Fruit fly (Drosophila melanogaster): ENCODE measurements around the gene vls.
A peak's percentile ranks its signal among the peaks of the same experiment; 100 is the strongest.

Gene vls

DNA sequence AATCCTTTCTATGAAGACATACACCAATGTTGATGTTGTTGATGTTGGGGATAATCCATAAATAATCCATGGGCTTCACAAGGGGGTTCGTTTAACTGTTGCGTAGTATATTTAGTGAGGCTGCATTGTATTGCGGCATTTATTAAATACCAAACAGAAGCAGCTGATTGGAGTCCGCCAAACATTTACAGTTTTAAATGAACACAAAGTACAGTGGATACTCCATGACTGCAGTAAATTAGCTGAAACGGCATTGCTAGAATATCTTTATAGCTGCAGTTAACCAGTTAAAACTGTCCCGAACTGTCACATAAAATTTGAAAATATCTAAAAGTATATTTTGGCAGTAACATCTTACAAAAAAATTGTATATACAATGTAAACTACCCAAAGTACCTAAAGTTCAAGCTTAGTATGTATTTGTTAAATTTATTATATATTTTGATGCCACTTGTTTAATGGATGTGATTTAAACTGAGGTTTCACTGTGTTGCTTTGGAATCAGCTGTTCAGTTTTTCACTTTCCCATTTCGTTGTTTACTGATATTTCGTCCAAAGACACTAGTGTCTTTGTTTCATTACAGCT, 25.7 kb upstream of the vls start, which contains the start of the genes CG10747 and Pyroxd1 (continued):
- TF ChIP-seq ase (GFP tag; IDR thresholded peaks at IDR 0.05) (peak; percentile 91), CG11456 (GFP tag; IDR thresholded peaks at IDR 0.05) (peak; percentile 95), ci (GFP tag; IDR thresholded peaks at IDR 0.05) (peak; percentile 92), toy (GFP tag; IDR thresholded peaks at IDR 0.05) (peak; percentile 84), CG4282 (GFP tag; optimal IDR thresholded peaks at IDR 0.05) (peak; percentile 40), CG33213 (GFP tag; optimal IDR thresholded peaks at IDR 0.05) (peak; percentile 82), trh (GFP tag; optimal IDR thresholded peaks at IDR 0.05) (peak; percentile 92), CG18011 (GFP tag; optimal IDR thresholded peaks at IDR 0.05) (peak; percentile 89), bigmax (GFP tag; optimal IDR thresholded peaks at IDR 0.05) (no peak), zf30C (GFP tag; optimal IDR thresholded peaks at IDR 0.05) (peak; percentile 24), vfl (GFP tag; optimal IDR thresholded peaks at IDR 0.05) (peak; percentile 96), CG9932 (GFP tag; IDR thresholded peaks at IDR 0.05) (peak; percentile 97), CG2120 (GFP tag; optimal IDR thresholded peaks at IDR 0.05) (peak; percentile 99), CG12659 (GFP tag; optimal IDR thresholded peaks at IDR 0.05) (peak; percentile 98), CG4328 (GFP tag; optimal IDR thresholded peaks at IDR 0.05) (peak; percentile 92), ap (GFP tag; IDR thresholded peaks at IDR 0.05) (peak; percentile 90), ken (GFP tag; IDR thresholded peaks at IDR 0.05) (peak; percentile 94), CG13424 (tag; optimal IDR thresholded peaks at IDR 0.05) (peak; percentile 98), CG1602 (GFP tag; optimal IDR thresholded peaks at IDR 0.05) (peak; percentile 98), pros (GFP tag; optimal IDR thresholded peaks at IDR 0.05) (peak; percentile 31), Sry-β (GFP tag; optimal IDR thresholded peaks at IDR 0.05) (peak; percentile 21), wek (GFP tag; optimal IDR thresholded peaks at IDR 0.05) (peak; percentile 82), vnd (GFP tag; IDR thresholded peaks at IDR 0.05; ENCODE audit: partially characterized antibody) (no peak), Nf-YA (GFP tag; IDR thresholded peaks at IDR 0.05) (peak; percentile 91), bab2 (GFP tag; optimal IDR thresholded peaks at IDR 0.05) (peak; percentile 96), sc (optimal IDR thresholded peaks at IDR 0.05) (no peak), sc (GFP tag; optimal IDR thresholded peaks at IDR 0.05) (peak; percentile 94), CG6689 (GFP tag; IDR thresholded peaks at IDR 0.05) (peak; percentile 97), CG15601 (tag; optimal IDR thresholded peaks at IDR 0.05) (peak; percentile 93), az2 (GFP tag; optimal IDR thresholded peaks at IDR 0.05) (peak; percentile 98), CG2202 (tag; optimal IDR thresholded peaks at IDR 0.05) (peak; percentile 81), org-1 (GFP tag; optimal IDR thresholded peaks at IDR 0.05) (peak; percentile 92), Gug (GFP tag; IDR thresholded peaks at IDR 0.05) (peak; percentile 97), CG4404 (GFP tag; IDR thresholded peaks at IDR 0.05) (peak; percentile 96), CG8359 (GFP tag; optimal IDR thresholded peaks at IDR 0.05; ENCODE audit: borderline replicate concordance) (peak; percentile 80), CG17568 (GFP tag; optimal IDR thresholded peaks at IDR 0.05) (peak; percentile 96), rib (GFP tag; IDR thresholded peaks at IDR 0.05) (peak; percentile 89; the same call in 1 of the 2 replicates), Bgb (GFP tag; IDR thresholded peaks at IDR 0.05; ENCODE audit: partially characterized antibody) (peak; percentile 11; the same call in 1 of the 2 replicates), CG17385 (GFP tag; optimal IDR thresholded peaks at IDR 0.05) (peak; percentile 94), ab (GFP tag; optimal IDR thresholded peaks at IDR 0.05) (peak; percentile 92), slou (GFP tag; optimal IDR thresholded peaks at IDR 0.05) (peak; percentile 90), Deaf1 (tag; optimal IDR thresholded peaks at IDR 0.05) (peak; percentile 82), eve (GFP tag; optimal IDR thresholded peaks at IDR 0.05) (no peak), CG13296 (GFP tag; optimal IDR thresholded peaks at IDR 0.05) (peak; percentile 97), CG18262 (tag; optimal IDR thresholded peaks at IDR 0.05) (peak; percentile 96), gro (GFP tag; optimal IDR thresholded peaks at IDR 0.05) (peak; percentile 95), Nf-YC (tag; optimal IDR thresholded peaks at IDR 0.05) (peak; percentile 90), CG10543 (GFP tag; optimal IDR thresholded peaks at IDR 0.05) (peak; percentile 98), hth (optimal IDR thresholded peaks at IDR 0.05) (no peak), HLHmδ (GFP tag; optimal IDR thresholded peaks at IDR 0.05) (no peak)

Measured in whole organism, embryonic.